Worm (Caenorhabditis elegans) whole organism, mixed stage, embryonic: Measurements from ENCODE around the gene Y27F2A.10.
"Not testable (repeated sequence)": the region's sequence is repeated elsewhere in the genome, so short reads cannot be mapped to it uniquely, and the experiment has no call there.

Experiments used
- M03D4.4 ChIP-seq: sonication (generic microtip); optimal IDR thresholded peaks from 2 replicates; lab custom pipeline; 2017; ENCODE audit warnings: mild to moderate bottlenecking, missing genetic modification characterization, missing compliant biosample characterization
- bed-3 ChIP-seq: fragments of 200-800 bp; sonication (Bioruptor generic); optimal IDR thresholded peaks from 3 replicates; lab custom pipeline; 2018; ENCODE audit warnings: mild to moderate bottlenecking, missing genetic modification characterization, moderate library complexity, missing compliant biosample characterization
- blmp-1 ChIP-seq: fragments of 150-350 bp; optimal IDR thresholded peaks from 2 replicates; lab custom pipeline; 2014; ENCODE audit warnings: missing biosample characterization, missing genetic modification characterization
- ceh-43 ChIP-seq: fragments of 200-800 bp; sonication (Bioruptor generic); optimal IDR thresholded peaks from 2 replicates; lab custom pipeline; 2018; ENCODE audit warnings: mild to moderate bottlenecking, missing genetic modification characterization, moderate library complexity, missing compliant biosample characterization
- ceh-83 ChIP-seq: fragments of 200-800 bp; sonication (Bioruptor generic); optimal IDR thresholded peaks from 2 replicates; lab custom pipeline; 2018; ENCODE audit warnings: mild to moderate bottlenecking, missing genetic modification characterization, missing compliant biosample characterization
- ces-1 ChIP-seq: fragments of 150-350 bp; optimal IDR thresholded peaks from 2 replicates; lab custom pipeline; 2014; ENCODE audit warnings: missing biosample characterization, missing genetic modification reagents, missing genetic modification characterization
- cnd-1 ChIP-seq: fragments of 200-800 bp; sonication (Bioruptor generic); optimal IDR thresholded peaks from 2 replicates; lab custom pipeline; 2018; ENCODE audit warnings: mild to moderate bottlenecking, missing genetic modification characterization, missing compliant biosample characterization
- drap-1 ChIP-seq: fragments of 200-800 bp; sonication (Bioruptor generic); optimal IDR thresholded peaks from 3 replicates; lab custom pipeline; 2018; ENCODE audit warnings: mild to moderate bottlenecking, missing genetic modification characterization, missing compliant biosample characterization
- elt-1 ChIP-seq: sonication (generic microtip); optimal IDR thresholded peaks from 2 replicates; lab custom pipeline; 2017; ENCODE audit warnings: missing genetic modification characterization, mild to moderate bottlenecking, missing compliant biosample characterization, antibody characterized with exemption, moderate library complexity, borderline replicate concordance; ENCODE audit not compliant: insufficient read depth
- elt-3 ChIP-seq: fragments of 150-350 bp; optimal IDR thresholded peaks from 2 replicates; lab custom pipeline; 2014; ENCODE audit warnings: missing biosample characterization, missing genetic modification characterization
- flh-1 ChIP-seq: fragments of 200-800 bp; sonication (Bioruptor generic); optimal IDR thresholded peaks from 2 replicates; lab custom pipeline; 2018; ENCODE audit warnings: mild to moderate bottlenecking, missing genetic modification characterization, moderate library complexity, missing compliant biosample characterization
- ham-2 ChIP-seq: fragments of 200-800 bp; sonication (Bioruptor generic); optimal IDR thresholded peaks from 2 replicates; lab custom pipeline; 2018; ENCODE audit warnings: mild to moderate bottlenecking, missing genetic modification characterization, missing compliant biosample characterization
- hlh-1 ChIP-seq: fragments of 150-350 bp; optimal IDR thresholded peaks from 2 replicates; lab custom pipeline; 2014; ENCODE audit warnings: missing biosample characterization, missing genetic modification reagents, missing genetic modification characterization
- lin-13 ChIP-seq: fragments of 150-350 bp; optimal IDR thresholded peaks from 2 replicates; lab custom pipeline; 2014; ENCODE audit warnings: missing biosample characterization, missing genetic modification characterization
- lsy-2 ChIP-seq: fragments of 150-350 bp; optimal IDR thresholded peaks from 2 replicates; lab custom pipeline; 2014; ENCODE audit warnings: missing biosample characterization, missing genetic modification characterization
- mab-5 ChIP-seq: fragments of 150-350 bp; optimal IDR thresholded peaks from 2 replicates; lab custom pipeline; 2014; ENCODE audit warnings: missing biosample characterization, missing genetic modification characterization
- mep-1 ChIP-seq: fragments of 150-350 bp; optimal IDR thresholded peaks from 2 replicates; lab custom pipeline; 2017; ENCODE audit warnings: missing biosample characterization, missing genetic modification reagents, missing genetic modification characterization, inconsistent platforms
- mls-2 ChIP-seq: sonication (generic microtip); optimal IDR thresholded peaks from 2 replicates; lab custom pipeline; 2016; ENCODE audit warnings: mild to moderate bottlenecking, missing genetic modification characterization, moderate library complexity, missing compliant biosample characterization
- nhr-12 ChIP-seq: fragments of 150-350 bp; optimal IDR thresholded peaks from 2 replicates; lab custom pipeline; 2014; ENCODE audit warnings: missing biosample characterization, missing genetic modification characterization
- nhr-237 ChIP-seq: fragments of 150-350 bp; optimal IDR thresholded peaks from 2 replicates; lab custom pipeline; 2014; ENCODE audit warnings: missing biosample characterization, missing genetic modification characterization
- nhr-28 ChIP-seq: fragments of 150-350 bp; optimal IDR thresholded peaks from 2 replicates; lab custom pipeline; 2014; ENCODE audit warnings: missing biosample characterization, missing genetic modification characterization
- nhr-76 ChIP-seq: sonication (generic microtip); optimal IDR thresholded peaks from 2 replicates; lab custom pipeline; 2017; ENCODE audit warnings: missing biosample characterization, missing genetic modification characterization
- pha-4 ChIP-seq: fragments of 150-350 bp; optimal IDR thresholded peaks from 2 replicates; lab custom pipeline; 2018; ENCODE audit warnings: missing biosample characterization, missing genetic modification reagents, missing genetic modification characterization
- sem-2 ChIP-seq: fragments of 200-800 bp; sonication (Bioruptor generic); optimal IDR thresholded peaks from 2 replicates; lab custom pipeline; 2018; ENCODE audit warnings: mild to moderate bottlenecking, missing genetic modification characterization, missing compliant biosample characterization
- sptf-1 ChIP-seq: sonication (generic microtip); optimal IDR thresholded peaks from 2 replicates; lab custom pipeline; 2017; ENCODE audit warnings: mild to moderate bottlenecking, missing genetic modification characterization, moderate library complexity, missing compliant biosample characterization
- unc-120 ChIP-seq: sonication (generic microtip); optimal IDR thresholded peaks from 2 replicates; lab custom pipeline; 2017; ENCODE audit warnings: missing genetic modification characterization, missing compliant biosample characterization; ENCODE audit not compliant: poor library complexity, severe bottlenecking
- unc-39 ChIP-seq: fragments of 150-350 bp; optimal IDR thresholded peaks from 2 replicates; lab custom pipeline; 2014; ENCODE audit warnings: missing biosample characterization, missing genetic modification characterization
- unc-62 ChIP-seq: fragments of 150-350 bp; optimal IDR thresholded peaks from 2 replicates; lab custom pipeline; 2014; ENCODE audit warnings: missing biosample characterization, missing genetic modification reagents, missing genetic modification characterization
- zip-8 ChIP-seq: fragments of 150-350 bp; optimal IDR thresholded peaks from 2 replicates; lab custom pipeline; 2014; ENCODE audit warnings: missing biosample characterization, missing genetic modification characterization
- ztf-11 ChIP-seq: fragments of 150-350 bp; optimal IDR thresholded peaks from 2 replicates; lab custom pipeline; 2014; ENCODE audit warnings: missing biosample characterization, missing genetic modification characterization

The Y27F2A.10 gene

DNA sequence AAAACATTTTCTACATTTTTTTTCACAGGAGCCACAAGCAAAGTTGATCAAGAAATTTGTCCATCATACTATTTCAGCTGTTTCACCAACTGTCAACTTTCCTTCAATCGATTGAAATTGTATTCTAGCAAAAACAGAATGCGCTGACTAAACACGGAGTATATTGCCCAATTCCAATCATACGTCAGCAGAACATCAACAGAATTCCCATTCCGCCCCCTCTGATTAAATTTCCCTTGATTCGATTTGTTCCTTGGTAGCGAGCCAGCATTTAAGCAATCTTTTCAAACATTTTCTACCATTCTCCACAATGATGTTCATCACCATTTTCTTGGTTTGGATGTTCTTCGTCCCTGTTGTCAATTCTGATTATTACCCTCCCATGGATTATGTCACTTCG, 26.2 kb downstream of the Y27F2A.10 start, which contains the start of gene T10D4.15:
Gene T10D4.15, plus strand, starts transcription at position 301 of the 400 bp plus-strand sequence.
- no peak for TF ChIP-seq mls-2 (tag; lab: Kevin White, UChicago)
- no peak for TF ChIP-seq unc-62 (GFP tag; lab: Kevin White, UChicago)
- TF ChIP-seq unc-120 (tag; lab: Kevin White, UChicago), result no peak
- no peak for TF ChIP-seq flh-1 (GFP tag; lab: Kevin White, UChicago)
- no peak for TF ChIP-seq nhr-237 (tag; lab: Kevin White, UChicago)
- no peak for TF ChIP-seq sptf-1
- TF ChIP-seq zip-8 (tag; lab: Kevin White, UChicago), result no peak
- TF ChIP-seq elt-3 (tag; lab: Kevin White, UChicago), result no peak
- no peak for TF ChIP-seq lin-13 (tag; lab: Kevin White, UChicago)
- TF ChIP-seq mab-5 (tag; lab: Kevin White, UChicago), result no peak
- TF ChIP-seq ham-2 (GFP tag; lab: Kevin White, UChicago), result no peak
- TF ChIP-seq drap-1 (GFP tag; lab: Kevin White, UChicago), result no peak
- TF ChIP-seq nhr-12 (tag; lab: Kevin White, UChicago), result no peak
- no peak for TF ChIP-seq M03D4.4 (tag; lab: Kevin White, UChicago)
- no peak for TF ChIP-seq sem-2 (GFP tag; lab: Kevin White, UChicago)
- TF ChIP-seq pha-4, result no peak

DNA sequence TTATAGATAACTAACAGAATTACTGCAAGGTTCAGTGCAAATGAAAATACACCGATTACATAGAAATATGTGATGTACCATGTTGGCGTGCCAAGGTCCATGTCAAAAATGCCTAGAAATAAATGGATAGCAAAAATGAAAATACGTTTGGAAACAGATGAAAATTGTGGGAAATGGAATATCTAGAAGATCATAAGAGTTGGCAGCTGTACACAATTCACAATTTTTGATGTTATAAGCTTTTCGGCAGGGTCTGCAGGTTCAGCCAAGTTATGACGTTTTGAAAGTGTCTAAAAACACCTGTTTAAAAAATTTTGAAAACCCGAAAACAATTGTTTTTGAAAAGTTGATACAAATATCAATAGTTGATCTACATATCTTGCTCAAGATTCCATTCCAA, 27.5 kb downstream of the Y27F2A.10 start, which contains the start of gene sri-43:
Gene sri-43, minus strand, starts transcription at position 101 of the 400 bp plus-strand sequence.
- not testable (repeated sequence) for TF ChIP-seq ztf-11 (tag; lab: Kevin White, UChicago); ceh-43 (GFP tag; lab: Kevin White, UChicago); sptf-1

DNA sequence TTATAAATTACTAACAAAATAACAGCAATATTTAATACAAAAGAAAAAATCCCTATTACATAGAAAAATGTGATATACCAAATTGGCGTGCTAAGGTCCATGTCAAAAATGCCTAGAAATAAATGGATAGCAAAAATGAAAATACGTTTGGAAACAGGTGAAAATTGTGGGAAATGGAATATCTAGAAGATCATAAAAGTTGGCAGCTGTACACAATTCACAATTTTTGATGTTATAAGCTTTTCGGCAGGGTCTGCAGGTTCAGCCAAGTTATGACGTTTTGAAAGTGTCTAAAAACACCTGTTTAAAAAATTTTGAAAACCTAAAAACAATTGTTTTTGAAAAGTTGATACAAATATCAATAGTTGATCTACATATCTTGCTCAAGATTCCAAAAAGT, 29.2 kb downstream of the Y27F2A.10 start, which contains the start of gene sri-42:
Gene sri-42, minus strand, starts transcription at position 101 of the 400 bp plus-strand sequence.
- not testable (repeated sequence) for TF ChIP-seq elt-3 (tag; lab: Kevin White, UChicago); ceh-83; lsy-2

DNA sequence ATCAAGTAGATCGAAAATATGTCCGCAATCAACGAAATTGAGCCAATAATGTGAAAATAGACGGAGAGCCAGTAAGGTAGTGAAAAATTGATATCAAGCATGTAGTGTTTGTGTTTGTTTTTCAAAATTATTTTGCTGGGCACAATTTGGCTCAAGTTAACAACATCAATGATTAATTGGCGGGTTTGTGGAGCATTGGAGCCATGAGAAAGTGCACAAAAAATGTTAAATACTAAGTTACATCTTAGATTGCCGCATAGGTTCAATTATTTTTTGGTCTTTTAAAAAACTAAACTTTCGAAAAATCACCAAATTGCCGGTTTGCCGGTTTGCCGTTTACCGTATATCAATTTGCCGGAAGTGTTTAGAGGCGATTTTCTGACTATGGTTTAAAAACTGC, 34.3 kb downstream of the Y27F2A.10 start, which contains the start of gene sri-54:
Gene sri-54, minus strand, starts transcription at position 101 of the 400 bp plus-strand sequence.
- TF ChIP-seq mls-2 (tag; lab: Kevin White, UChicago), result no peak
- TF ChIP-seq unc-39 (tag; lab: Kevin White, UChicago), result no peak
- TF ChIP-seq nhr-237 (tag; lab: Kevin White, UChicago), result no peak
- TF ChIP-seq drap-1 (GFP tag; lab: Kevin White, UChicago), result no peak
- no peak for TF ChIP-seq ceh-83
- TF ChIP-seq M03D4.4 (tag; lab: Kevin White, UChicago), result no peak
- no peak for TF ChIP-seq nhr-28 (tag; lab: Kevin White, UChicago)
- TF ChIP-seq ceh-43 (GFP tag; lab: Kevin White, UChicago), result no peak
- TF ChIP-seq ces-1 (GFP tag; lab: Kevin White, UChicago), result no peak
- TF ChIP-seq flh-1 (GFP tag; lab: Kevin White, UChicago), result no peak

DNA sequence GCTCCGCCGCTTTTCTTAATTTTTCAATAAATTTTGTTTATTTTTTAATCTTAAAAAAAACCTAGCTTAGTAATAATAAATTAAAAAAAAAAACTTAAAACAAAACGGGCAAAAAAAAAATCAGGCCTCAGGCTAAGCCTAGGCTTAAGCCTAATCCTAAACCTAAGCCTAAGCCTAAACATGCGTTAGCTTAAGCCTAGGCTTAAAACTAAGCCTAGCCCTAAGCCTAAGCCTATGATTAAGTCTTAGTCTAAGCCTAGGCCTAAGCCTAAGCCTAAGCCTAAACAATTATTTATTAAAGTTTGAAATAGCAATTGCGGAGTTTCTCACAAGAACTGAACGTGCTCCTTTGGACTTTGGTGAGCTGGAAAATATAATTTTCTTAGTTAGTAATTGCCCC, 36.8 kb downstream of the Y27F2A.10 start:
- TF ChIP-seq nhr-12 (tag; lab: Kevin White, UChicago), result no peak
- no peak for TF ChIP-seq nhr-76 (tag; lab: Kevin White, UChicago)
- no peak for TF ChIP-seq ham-2 (GFP tag; lab: Kevin White, UChicago)
- TF ChIP-seq unc-120 (tag; lab: Kevin White, UChicago), result no peak
- no peak for TF ChIP-seq lin-13 (tag; lab: Kevin White, UChicago)
- TF ChIP-seq ztf-11 (tag; lab: Kevin White, UChicago), result no peak
- TF ChIP-seq zip-8 (tag; lab: Kevin White, UChicago), result no peak
- no peak for TF ChIP-seq nhr-237 (tag; lab: Kevin White, UChicago)
- TF ChIP-seq sem-2 (GFP tag; lab: Kevin White, UChicago), result no peak
- TF ChIP-seq blmp-1, result no peak
- TF ChIP-seq unc-62 (GFP tag; lab: Kevin White, UChicago), result no peak
- TF ChIP-seq unc-39 (tag; lab: Kevin White, UChicago), result no peak
- no peak for TF ChIP-seq ceh-43 (GFP tag; lab: Kevin White, UChicago)
- TF ChIP-seq drap-1 (GFP tag; lab: Kevin White, UChicago), result no peak
- TF ChIP-seq nhr-28 (tag; lab: Kevin White, UChicago), result no peak
- no peak for TF ChIP-seq elt-1
- TF ChIP-seq, all 35 proteins: peak for 0

DNA sequence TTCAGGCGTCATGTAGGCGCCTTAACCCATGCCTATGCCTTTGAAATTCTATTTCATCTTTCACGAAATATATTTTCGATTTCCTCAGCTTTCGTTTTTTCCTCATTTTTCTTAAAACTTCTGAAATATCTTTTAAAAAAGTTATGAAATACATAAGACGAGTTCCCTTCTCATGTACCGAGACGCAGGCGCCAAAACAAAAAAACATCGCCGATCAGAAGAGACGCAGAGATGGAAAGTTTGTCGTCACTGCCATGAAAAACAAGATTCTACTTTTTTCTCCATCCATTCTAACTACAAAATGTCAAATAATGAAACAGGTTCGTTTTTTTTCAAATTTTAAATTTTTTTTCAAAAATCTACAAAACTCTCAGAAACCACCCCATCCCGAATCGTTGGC, 43.1 kb downstream of the Y27F2A.10 start, which contains the start of gene chil-24:
Gene chil-24, plus strand, starts transcription at position 156 of the 400 bp plus-strand sequence.
- TF ChIP-seq nhr-76 (tag; lab: Kevin White, UChicago), result no peak
- TF ChIP-seq elt-3 (tag; lab: Kevin White, UChicago), result no peak
- no peak for TF ChIP-seq ztf-11 (tag; lab: Kevin White, UChicago)
- TF ChIP-seq mep-1, result no peak
- TF ChIP-seq elt-1, result no peak
- TF ChIP-seq bed-3 (GFP tag; lab: Kevin White, UChicago), result no peak
- TF ChIP-seq hlh-1 (tag; lab: Kevin White, UChicago), result no peak
- TF ChIP-seq nhr-12 (tag; lab: Kevin White, UChicago), result no peak
- TF ChIP-seq cnd-1 (tag; lab: Kevin White, UChicago), result no peak
- TF ChIP-seq flh-1 (GFP tag; lab: Kevin White, UChicago), result no peak
- no peak for TF ChIP-seq mls-2 (tag; lab: Kevin White, UChicago)
- no peak for TF ChIP-seq unc-62 (GFP tag; lab: Kevin White, UChicago)
- no peak for TF ChIP-seq lsy-2
- no peak for TF ChIP-seq sem-2 (GFP tag; lab: Kevin White, UChicago)
- TF ChIP-seq nhr-28 (tag; lab: Kevin White, UChicago), result no peak
